Fruit fly (Drosophila melanogaster): ENCODE results near the gene dac.

Gene dac

dm6 chr2L:16535071-16535581 lies 49.3 kb upstream of the dac start (continued):
- TF ChIP-seq CG10274 (GFP tag; optimal IDR thresholded peaks at IDR 0.05) (peak; percentile 44), chn (GFP tag; optimal IDR thresholded peaks at IDR 0.05) (peak; percentile 68), CG12236 (GFP tag; optimal IDR thresholded peaks at IDR 0.05) (peak; percentile 62), mld (GFP tag; IDR thresholded peaks at IDR 0.05; ENCODE audit: partially characterized antibody) (no peak), Bdp1 (GFP tag; optimal IDR thresholded peaks at IDR 0.05) (peak; percentile 37), CG15696 (tag; optimal IDR thresholded peaks at IDR 0.05) (no peak), CG1024 (GFP tag; IDR thresholded peaks at IDR 0.05) (no peak), bsh (GFP tag; optimal IDR thresholded peaks at IDR 0.05) (peak in 1 of 2 experiments; percentile 52), rib (GFP tag; IDR thresholded peaks at IDR 0.05) (no peak), gsb-n (tag; optimal IDR thresholded peaks at IDR 0.05) (no peak), dpn (GFP tag; optimal IDR thresholded peaks at IDR 0.05) (peak; percentile 21 to 87), Neu2 (GFP tag; optimal IDR thresholded peaks at IDR 0.05; ENCODE audit: borderline replicate concordance) (no peak), aop (GFP tag; IDR thresholded peaks at IDR 0.05) (no peak), CG18262 (tag; optimal IDR thresholded peaks at IDR 0.05) (peak; percentile 59), NFAT (GFP tag; IDR thresholded peaks at IDR 0.05) (peak; percentile 18; the same call in 1 of the 2 replicates), lbe (GFP tag; optimal IDR thresholded peaks at IDR 0.05) (peak; percentile 8), nau (GFP tag; optimal IDR thresholded peaks at IDR 0.05) (no peak), vfl (GFP tag; optimal IDR thresholded peaks at IDR 0.05) (peak; percentile 50), cas (GFP tag; IDR thresholded peaks at IDR 0.05) (no peak), ab (GFP tag; optimal IDR thresholded peaks at IDR 0.05) (no peak), CG6654 (GFP tag; optimal IDR thresholded peaks at IDR 0.05) (peak; percentile 60), trh (GFP tag; optimal IDR thresholded peaks at IDR 0.05) (no peak), ERR (GFP tag; optimal IDR thresholded peaks at IDR 0.05) (peak; percentile 9), CG10654 (GFP tag; optimal IDR thresholded peaks at IDR 0.05) (no peak), Dll (GFP tag; IDR thresholded peaks at IDR 0.05; ENCODE audit: partially characterized antibody) (no peak), wek (GFP tag; optimal IDR thresholded peaks at IDR 0.05) (no peak), CG31388 (GFP tag; optimal IDR thresholded peaks at IDR 0.05) (no peak), CG31224 (GFP tag; IDR thresholded peaks at IDR 0.05) (0 out of 2 replicates have a peak, but pooled peaks have one; percentile 34), gcm (GFP tag; optimal IDR thresholded peaks at IDR 0.05) (peak; percentile 31), stc (GFP tag; IDR thresholded peaks at IDR 0.05) (no peak), CG9817 (tag; optimal IDR thresholded peaks at IDR 0.05) (peak; percentile 70), ap (GFP tag; IDR thresholded peaks at IDR 0.05) (no peak), gt (GFP tag; IDR thresholded peaks at IDR 0.05) (no peak), Antp (GFP tag; optimal IDR thresholded peaks at IDR 0.05) (peak; percentile 64), Hand (GFP tag; optimal IDR thresholded peaks at IDR 0.05) (peak; percentile 74), jumu (GFP tag; optimal IDR thresholded peaks at IDR 0.05) (peak; percentile 60), CG7372 (GFP tag; IDR thresholded peaks at IDR 0.05) (no peak), NK7.1 (GFP tag; optimal IDR thresholded peaks at IDR 0.05) (peak; percentile 71), ssp (GFP tag; IDR thresholded peaks at IDR 0.05) (no peak), nerfin-2 (GFP tag; IDR thresholded peaks at IDR 0.05; ENCODE audit: partially characterized antibody) (no peak), CG6272 (GFP tag; IDR thresholded peaks at IDR 0.05) (no peak), Trl (optimal IDR thresholded peaks at IDR 0.05) (peak in 1 of 2 experiments; percentile 41), Trl (GFP tag; optimal IDR thresholded peaks at IDR 0.05) (peak; percentile 63), cato (GFP tag; optimal IDR thresholded peaks at IDR 0.05; ENCODE audit: borderline replicate concordance) (no peak), CTCF (GFP tag; optimal IDR thresholded peaks at IDR 0.05) (no peak), otp (GFP tag; IDR thresholded peaks at IDR 0.05) (no peak), z (GFP tag; IDR thresholded peaks at IDR 0.05) (no peak), CoRest (tag; optimal IDR thresholded peaks at IDR 0.05) (peak; percentile 85), CG1602 (GFP tag; optimal IDR thresholded peaks at IDR 0.05) (peak; percentile 15), CHES-1-like (GFP tag; optimal IDR thresholded peaks at IDR 0.05) (peak; percentile 77), CG9609 (GFP tag; optimal IDR thresholded peaks at IDR 0.05) (peak; percentile 83), CG12219 (GFP tag; optimal IDR thresholded peaks at IDR 0.05) (peak; percentile 50)

Data from whole organism, embryonic.